Worm (Caenorhabditis elegans): ENCODE data around the gene tbc-9.

- TF ChIP-seq ets-5 (GFP tag; IDR thresholded peaks at IDR 0.05): no peak
- TF ChIP-seq Y116A8C.19 (tag; optimal IDR thresholded peaks at IDR 0.05; ENCODE audit: borderline replicate concordance): no peak
- no peak for TF ChIP-seq lsy-2 (tag; optimal IDR thresholded peaks at IDR 0.05)
- no peak for TF ChIP-seq fos-1 (tag; optimal IDR thresholded peaks at IDR 0.05)
- no peak for TF ChIP-seq skn-1 (tag; optimal IDR thresholded peaks at IDR 0.05)
- TF ChIP-seq nhr-11 (tag; optimal IDR thresholded peaks at IDR 0.05): no peak
- no peak for TF ChIP-seq mdl-1 (tag; optimal IDR thresholded peaks at IDR 0.05)
- TF ChIP-seq ama-1 (optimal IDR thresholded peaks at IDR 0.05): no peak
- TF ChIP-seq ztf-11 (tag; optimal IDR thresholded peaks at IDR 0.05): no peak
- no peak for TF ChIP-seq lir-3 (tag; optimal IDR thresholded peaks at IDR 0.05; ENCODE audit: poor library complexity)
- no peak for TF ChIP-seq unc-62 (GFP tag; optimal IDR thresholded peaks at IDR 0.05)
- TF ChIP-seq fkh-8 (tag; optimal IDR thresholded peaks at IDR 0.05): no peak
- no peak for TF ChIP-seq ceh-82 (tag; optimal IDR thresholded peaks at IDR 0.05)
Observed at ce11 chrIV:13482469-13482868, 20.2 kb downstream of the tbc-9 start, which contains the start of gene Y38H8A.1.
